Fruit fly (Drosophila melanogaster): ENCODE measurements around the gene Mink.

The Mink gene

DNA sequence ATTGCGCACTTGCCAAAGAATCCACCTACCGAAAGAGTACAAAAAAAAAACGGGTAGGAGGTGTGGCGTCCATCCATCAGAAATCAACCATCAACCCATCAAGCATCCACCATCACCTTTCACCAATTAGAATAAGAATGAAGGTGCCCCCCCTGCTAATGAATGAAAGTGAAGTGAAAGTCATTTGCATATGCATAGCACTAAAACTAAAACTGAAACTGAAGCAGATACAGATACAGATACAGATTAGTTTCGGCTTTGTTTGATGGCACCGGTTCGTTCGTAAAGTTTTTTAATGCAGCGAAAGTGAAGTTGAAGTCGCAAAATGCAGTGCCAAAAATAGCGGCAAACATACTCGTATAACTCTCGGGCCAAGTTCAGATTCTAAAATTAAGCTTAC lies 45.7 kb downstream of the Mink start:
- TF ChIP-seq brk (GFP tag; optimal IDR thresholded peaks at IDR 0.05) (no peak), pan (optimal IDR thresholded peaks at IDR 0.05) (no peak), Myc (optimal IDR thresholded peaks at IDR 0.05) (no peak), N (GFP tag; optimal IDR thresholded peaks at IDR 0.05) (no peak), usp (GFP tag; optimal IDR thresholded peaks at IDR 0.05) (no peak), rgr (GFP tag; optimal IDR thresholded peaks at IDR 0.05) (no peak)

DNA sequence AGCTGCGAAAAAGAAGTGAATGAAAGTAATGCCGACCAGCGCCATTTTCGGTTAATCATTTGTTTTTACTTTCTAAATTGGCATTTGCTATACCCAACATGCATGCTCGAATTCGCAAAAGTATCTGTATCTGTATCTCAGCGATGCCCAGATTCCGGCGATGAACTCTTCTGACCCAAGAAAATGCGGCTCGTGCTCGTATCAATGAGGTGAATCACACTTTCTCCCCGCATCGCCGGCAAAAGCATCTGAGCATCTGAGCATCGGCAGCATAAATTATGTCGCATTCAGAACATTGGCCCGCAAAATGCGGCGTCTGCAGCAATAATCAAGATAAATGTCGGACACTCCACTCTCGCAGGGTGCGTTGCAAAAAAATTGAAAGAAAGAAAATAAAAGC lies 46.6 kb downstream of the Mink start:
- TF ChIP-seq Mio (GFP tag; optimal IDR thresholded peaks at IDR 0.05) (no peak), sv (GFP tag; optimal IDR thresholded peaks at IDR 0.05) (no peak), Myc (optimal IDR thresholded peaks at IDR 0.05) (no peak), OdsH (GFP tag; optimal IDR thresholded peaks at IDR 0.05) (no peak), Vsx2 (GFP tag; optimal IDR thresholded peaks at IDR 0.05; ENCODE audit: partially characterized antibody) (no peak), jim (GFP tag; optimal IDR thresholded peaks at IDR 0.05) (no peak), fru (GFP tag; optimal IDR thresholded peaks at IDR 0.05) (no peak), CG9705 (GFP tag; optimal IDR thresholded peaks at IDR 0.05) (no peak), brk (GFP tag; optimal IDR thresholded peaks at IDR 0.05) (no peak), dl (GFP tag; optimal IDR thresholded peaks at IDR 0.05; ENCODE audit: insufficient read depth in 1 of 2, partially characterized antibody in 2 of 2) (no peak), br (GFP tag; optimal IDR thresholded peaks at IDR 0.05) (no peak), Sp1 (GFP tag; optimal IDR thresholded peaks at IDR 0.05) (no peak), Hr78 (GFP tag; optimal IDR thresholded peaks at IDR 0.05) (no peak), sage (GFP tag; optimal IDR thresholded peaks at IDR 0.05) (no peak), dmrt93B (GFP tag; optimal IDR thresholded peaks at IDR 0.05) (no peak)

DNA sequence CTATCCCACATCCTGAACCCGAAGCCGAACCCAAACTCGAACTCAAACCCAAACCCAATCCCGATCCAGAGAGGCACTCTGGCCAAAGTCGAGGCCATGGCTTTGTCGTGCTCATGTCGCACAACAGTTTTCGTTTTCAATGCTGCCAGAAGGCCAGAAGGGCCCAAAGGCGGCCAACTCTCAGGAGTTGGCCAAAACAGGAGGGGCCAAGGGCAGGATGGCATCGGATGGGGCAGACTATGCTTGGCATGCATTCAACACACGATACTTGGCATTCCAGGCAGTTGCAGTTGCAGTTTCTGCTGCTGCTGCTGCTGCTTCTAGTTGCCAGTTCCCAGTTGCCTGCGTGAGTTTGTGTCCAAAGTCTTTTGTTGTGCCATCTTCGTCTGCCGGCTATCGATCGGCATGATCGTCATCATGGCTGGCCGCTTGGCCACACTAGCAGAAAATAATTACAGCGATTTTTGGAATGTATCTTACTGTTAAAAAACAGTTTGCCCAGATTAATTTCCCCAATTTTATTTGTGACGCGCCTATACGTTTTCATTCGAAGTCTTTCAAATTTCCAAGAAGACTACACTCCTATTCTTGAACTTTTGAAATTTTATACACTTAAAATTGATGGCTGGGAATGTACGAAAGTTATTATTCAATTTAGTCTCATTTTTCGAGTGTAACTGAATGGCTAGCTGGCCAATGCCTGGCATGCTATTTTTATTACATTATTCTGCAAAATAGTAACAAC lies 48.2 kb downstream of the Mink start:
- TF ChIP-seq psq (GFP tag; optimal IDR thresholded peaks at IDR 0.05) (no peak), jim (GFP tag; optimal IDR thresholded peaks at IDR 0.05) (no peak), sv (GFP tag; optimal IDR thresholded peaks at IDR 0.05) (no peak), fru (GFP tag; optimal IDR thresholded peaks at IDR 0.05) (no peak), OdsH (GFP tag; optimal IDR thresholded peaks at IDR 0.05) (no peak), Hr83 (GFP tag; optimal IDR thresholded peaks at IDR 0.05; ENCODE audit: poor library complexity, severe bottlenecking) (no peak), HLH106 (tag; optimal IDR thresholded peaks at IDR 0.05) (no peak), ey (GFP tag; optimal IDR thresholded peaks at IDR 0.05) (no peak), N (GFP tag; optimal IDR thresholded peaks at IDR 0.05) (no peak), sage (GFP tag; optimal IDR thresholded peaks at IDR 0.05) (no peak), h (GFP tag; optimal IDR thresholded peaks at IDR 0.05) (no peak)

All from whole organism, wandering third instar larva.